Fruit fly (Drosophila melanogaster) whole organism, pupa: ENCODE results near the gene CG7900.

ENCODE experiments used
- CG10348 ChIP-seq: fragments of 200-800 bp; sonication (Bioruptor generic); IDR thresholded peaks from 2 replicates; pipeline ENCODE4 v1.3.6; 2022; ENCODE audit warnings: missing biosample characterization, missing genetic modification characterization
- CG14655 ChIP-seq: fragments of 200-800 bp; sonication (Bioruptor generic); optimal IDR thresholded peaks from 3 replicates; lab custom pipeline; 2017; ENCODE audit warnings: mild to moderate bottlenecking, missing biosample characterization, missing genetic modification reagents, missing genetic modification characterization
- CG17806 ChIP-seq: fragments of 200-800 bp; sonication (Bioruptor generic); optimal IDR thresholded peaks from 2 replicates; lab custom pipeline; 2018; ENCODE audit warnings: missing biosample characterization, mild to moderate bottlenecking, missing genetic modification characterization, moderate library complexity
- EcR ChIP-seq: fragments of 200-800 bp; sonication (Bioruptor generic); optimal IDR thresholded peaks from 3 replicates; lab custom pipeline; 2019; ENCODE audit warnings: missing biosample characterization, missing genetic modification characterization, mild to moderate bottlenecking, moderate library complexity, missing genetic modification reagents
- gl ChIP-seq: fragments of 200-800 bp; sonication (Bioruptor generic); optimal IDR thresholded peaks from 2 replicates; lab custom pipeline; 2018; ENCODE audit warnings: missing biosample characterization, mild to moderate bottlenecking, missing genetic modification characterization
- rn ChIP-seq: fragments of 200-800 bp; sonication (Bioruptor generic); IDR thresholded peaks from 2 replicates; pipeline ENCODE4 v1.3.6; 2022; ENCODE audit warnings: missing biosample characterization, missing genetic modification characterization

DNA sequence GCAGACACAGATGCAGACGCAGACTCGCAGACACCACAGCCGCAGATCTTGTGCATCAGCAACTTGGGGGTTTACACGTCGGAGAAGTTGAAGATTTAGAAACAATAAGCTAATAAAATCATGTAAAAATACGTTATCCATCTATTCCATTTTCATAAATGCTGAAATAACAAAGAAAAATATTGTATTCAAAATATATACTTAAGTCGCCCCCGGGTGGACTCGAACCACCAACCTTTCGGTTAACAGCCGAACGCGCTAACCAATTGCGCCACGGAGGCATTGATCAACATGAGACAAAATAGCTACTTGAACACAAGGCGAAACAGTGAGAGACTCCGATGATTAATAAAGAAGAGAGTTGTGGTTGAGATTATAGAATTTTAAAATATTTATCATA lies 45.4 kb downstream of the CG7900 start:
- no peak for TF ChIP-seq CG10348 (GFP tag; lab: Robert Waterston, UW)
- TF ChIP-seq rn (GFP tag; lab: Robert Waterston, UW) = no peak
- TF ChIP-seq CG17806 (tag; lab: Kevin White, UChicago) = no peak
- no peak for TF ChIP-seq gl (tag; lab: Kevin White, UChicago)
- TF ChIP-seq CG14655 (GFP tag; lab: Kevin White, UChicago) = no peak
- TF ChIP-seq EcR (GFP tag; lab: Kevin White, UChicago) = no peak
